Fruit fly (Drosophila melanogaster) whole organism, pupa: ENCODE measurements around the gene Mekk1.

ENCODE experiments used
- CG10348 ChIP-seq: fragments of 200-800 bp; sonication (Bioruptor generic); IDR thresholded peaks from 2 replicates; pipeline ENCODE4 v1.3.6; 2022; ENCODE audit warnings: missing biosample characterization, missing genetic modification characterization
- CG12605 ChIP-seq: fragments of 200-800 bp; sonication (Bioruptor generic); IDR thresholded peaks from 2 replicates; pipeline ENCODE4 v1.3.6; 2022; ENCODE audit warnings: missing biosample characterization, missing genetic modification characterization
- CG13204 ChIP-seq: fragments of 200-800 bp; sonication (Bioruptor generic); optimal IDR thresholded peaks from 2 replicates; lab custom pipeline; 2018; ENCODE audit warnings: missing biosample characterization, mild to moderate bottlenecking, missing genetic modification characterization, moderate library complexity
- CG14655 ChIP-seq: fragments of 200-800 bp; sonication (Bioruptor generic); optimal IDR thresholded peaks from 3 replicates; lab custom pipeline; 2017; ENCODE audit warnings: mild to moderate bottlenecking, missing biosample characterization, missing genetic modification reagents, missing genetic modification characterization
- CG15710 ChIP-seq: fragments of 200-800 bp; sonication (Bioruptor generic); optimal IDR thresholded peaks from 2 replicates; lab custom pipeline; 2018; ENCODE audit warnings: missing biosample characterization, mild to moderate bottlenecking, missing genetic modification characterization, moderate library complexity
- CG17806 ChIP-seq: fragments of 200-800 bp; sonication (Bioruptor generic); optimal IDR thresholded peaks from 2 replicates; lab custom pipeline; 2018; ENCODE audit warnings: missing biosample characterization, mild to moderate bottlenecking, missing genetic modification characterization, moderate library complexity
- CG32121 ChIP-seq: fragments of 200-800 bp; sonication (Bioruptor generic); IDR thresholded peaks from 2 replicates; pipeline ENCODE4 v1.3.6; 2022; ENCODE audit warnings: missing biosample characterization, missing genetic modification characterization
- CG34367 ChIP-seq: fragments of 200-800 bp; sonication (Bioruptor generic); optimal IDR thresholded peaks from 2 replicates; lab custom pipeline; 2018; ENCODE audit warnings: missing biosample characterization, mild to moderate bottlenecking, missing genetic modification characterization
- CG4496 ChIP-seq: fragments of 200-800 bp; sonication (Bioruptor generic); IDR thresholded peaks from 3 replicates; pipeline ENCODE4 v1.3.6; 2022; ENCODE audit warnings: missing biosample characterization, missing genetic modification characterization
- CG8159 ChIP-seq: fragments of 200-800 bp; sonication (Bioruptor generic); optimal IDR thresholded peaks from 3 replicates; lab custom pipeline; 2018; ENCODE audit warnings: missing biosample characterization, mild to moderate bottlenecking, missing genetic modification characterization, moderate library complexity
- CG8301 ChIP-seq: fragments of 200-800 bp; sonication (Bioruptor generic); optimal IDR thresholded peaks from 2 replicates; lab custom pipeline; 2018; ENCODE audit warnings: missing biosample characterization, mild to moderate bottlenecking, missing genetic modification characterization
- CG9948 ChIP-seq: fragments of 200-800 bp; sonication (Bioruptor generic); optimal IDR thresholded peaks from 2 replicates; lab custom pipeline; 2018; ENCODE audit warnings: missing biosample characterization, mild to moderate bottlenecking, missing genetic modification characterization, moderate library complexity
- D1 ChIP-seq: fragments of 200-800 bp; sonication (Bioruptor generic); optimal IDR thresholded peaks from 2 replicates; lab custom pipeline; 2018; ENCODE audit warnings: missing biosample characterization, mild to moderate bottlenecking, missing genetic modification characterization, moderate library complexity
- EcR ChIP-seq: fragments of 200-800 bp; sonication (Bioruptor generic); optimal IDR thresholded peaks from 3 replicates; lab custom pipeline; 2019; ENCODE audit warnings: missing biosample characterization, missing genetic modification characterization, mild to moderate bottlenecking, moderate library complexity, missing genetic modification reagents
- Ets98B ChIP-seq: fragments of 200-800 bp; sonication (Bioruptor generic); IDR thresholded peaks from 2 replicates; pipeline ENCODE4 v1.3.6; 2022; ENCODE audit warnings: missing biosample characterization, missing genetic modification characterization
- Pif1A ChIP-seq: fragments of 200-800 bp; sonication (Bioruptor generic); optimal IDR thresholded peaks from 3 replicates; lab custom pipeline; 2016; ENCODE audit warnings: missing biosample characterization, missing genetic modification characterization
- Pif1B ChIP-seq: fragments of 200-800 bp; sonication (Bioruptor generic); optimal IDR thresholded peaks from 3 replicates; lab custom pipeline; 2016; ENCODE audit warnings: missing biosample characterization, missing genetic modification characterization
- Snoo ChIP-seq: fragments of 200-800 bp; sonication (Bioruptor generic); optimal IDR thresholded peaks from 3 replicates; lab custom pipeline; 2017; ENCODE audit warnings: missing biosample characterization, mild to moderate bottlenecking, missing genetic modification characterization, inconsistent platforms
- fd96Ca ChIP-seq: fragments of 200-800 bp; sonication (Bioruptor generic); IDR thresholded peaks from 3 replicates; pipeline ENCODE4 v1.3.6; 2022; ENCODE audit warnings: missing biosample characterization, missing genetic modification characterization
- gl ChIP-seq: fragments of 200-800 bp; sonication (Bioruptor generic); optimal IDR thresholded peaks from 2 replicates; lab custom pipeline; 2018; ENCODE audit warnings: missing biosample characterization, mild to moderate bottlenecking, missing genetic modification characterization
- rn ChIP-seq: fragments of 200-800 bp; sonication (Bioruptor generic); IDR thresholded peaks from 2 replicates; pipeline ENCODE4 v1.3.6; 2022; ENCODE audit warnings: missing biosample characterization, missing genetic modification characterization

Mekk1 gene

DNA sequence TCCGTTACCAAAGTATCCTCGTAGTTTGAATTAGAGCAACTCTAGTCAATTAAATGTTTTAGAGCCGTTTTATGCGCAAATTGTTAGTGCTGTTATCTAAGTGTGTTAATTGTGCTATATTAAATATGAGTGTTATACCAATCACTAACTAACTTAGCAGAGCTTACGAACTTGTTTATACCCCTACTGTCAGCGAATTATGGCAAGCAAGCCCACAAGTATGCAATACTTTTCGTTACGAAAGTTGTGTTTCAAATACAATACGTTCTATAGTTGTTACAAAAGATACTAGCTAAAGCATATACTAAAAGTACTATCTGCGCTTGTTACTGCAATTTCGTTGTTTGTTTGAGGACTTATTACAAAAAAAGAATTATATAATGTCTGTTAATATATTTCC lies 12.2 kb downstream of the Mekk1 start:
- TF ChIP-seq D1 (tag; lab: Kevin White, UChicago) = no peak
- no peak for TF ChIP-seq Ets98B (GFP tag; lab: Robert Waterston, UW)
- no peak for TF ChIP-seq CG32121 (GFP tag; lab: Robert Waterston, UW)

DNA sequence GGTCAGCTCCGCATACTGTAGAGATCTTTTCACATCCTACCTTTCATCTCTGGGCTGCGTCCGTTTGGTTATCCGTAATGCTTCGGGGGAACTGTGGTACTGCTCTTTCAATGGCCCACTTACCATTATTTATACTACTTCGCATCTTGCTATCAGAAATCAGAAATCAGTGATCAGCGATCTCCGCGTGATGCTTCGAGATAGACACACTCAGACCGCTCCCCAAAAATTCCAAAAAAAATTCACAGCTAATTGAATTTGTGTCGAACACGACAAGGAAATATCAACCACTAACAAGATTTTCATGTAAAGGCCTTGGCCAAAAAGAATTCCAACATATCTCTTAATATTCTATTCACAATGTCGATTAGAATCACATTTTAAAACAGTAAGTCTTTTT lies 15.0 kb downstream of the Mekk1 start, which contains the start of gene CG7715:
TSS of gene CG7715 (minus strand) at position 101 of the 400 bp plus-strand sequence.
- no peak for TF ChIP-seq Pif1A (GFP tag; lab: Kevin White, UChicago)

DNA sequence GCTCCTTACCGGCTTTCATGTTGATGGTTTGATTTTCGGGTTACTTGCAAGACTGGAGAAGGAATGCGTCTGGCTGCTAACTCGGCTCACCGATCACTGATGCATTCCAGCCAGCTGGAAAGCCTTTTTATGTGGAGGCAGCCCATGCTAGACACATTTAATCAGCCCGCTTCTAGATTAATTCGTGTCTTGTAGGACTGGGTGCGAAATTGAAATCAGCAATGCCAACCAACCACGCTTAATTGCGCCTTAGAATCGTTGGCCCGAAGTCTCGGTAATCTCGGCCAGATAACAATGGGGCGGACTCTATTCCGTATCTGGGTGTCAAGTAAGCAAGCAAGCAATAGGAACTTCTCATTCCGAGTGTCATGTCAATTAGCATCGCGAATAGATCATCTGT lies 17.1 kb downstream of the Mekk1 start, which contains the start of gene CG7714:
TSS of gene CG7714 (minus strand) at position 101 of the 400 bp plus-strand sequence.
- TF ChIP-seq CG4496 (GFP tag; lab: Robert Waterston, UW) (no peak), CG8159 (no peak), rn (no peak), CG34367 (tag; lab: Kevin White, UChicago) (no peak), CG17806 (no peak), CG32121 (GFP tag; lab: Robert Waterston, UW) (no peak), EcR (GFP tag; lab: Kevin White, UChicago) (no peak), gl (tag; lab: Kevin White, UChicago) (no peak), Pif1A (GFP tag; lab: Kevin White, UChicago) (no peak), CG9948 (tag; lab: Kevin White, UChicago) (no peak), CG10348 (no peak), CG15710 (tag; lab: Kevin White, UChicago) (no peak), fd96Ca (GFP tag; lab: Robert Waterston, UW) (no peak), CG13204 (GFP tag; lab: Kevin White, UChicago) (no peak), D1 (tag; lab: Kevin White, UChicago) (no peak), Snoo (tag; lab: Kevin White, UChicago) (no peak), CG8301 (tag; lab: Kevin White, UChicago) (no peak), Pif1B (GFP tag; lab: Kevin White, UChicago) (no peak), Ets98B (GFP tag; lab: Robert Waterston, UW) (no peak), CG12605 (no peak)

DNA sequence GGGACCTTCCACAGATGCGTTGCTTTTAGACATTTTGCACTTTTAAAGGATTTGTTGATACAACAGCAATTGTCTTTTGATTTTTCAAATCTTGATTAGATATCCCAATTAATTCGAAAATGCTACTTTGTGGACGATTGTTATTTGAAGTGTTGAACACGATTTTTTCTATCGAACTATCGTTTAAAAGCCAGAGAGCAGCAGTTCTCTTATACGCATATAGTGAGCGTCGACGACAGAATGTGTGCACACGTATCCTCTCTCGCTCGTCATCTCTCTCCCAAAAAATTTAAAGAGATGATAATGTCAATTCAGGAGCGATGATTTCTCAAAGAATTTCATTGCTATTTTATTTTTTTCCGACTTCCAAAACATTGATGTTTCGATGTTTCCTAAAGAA lies 20.9 kb downstream of the Mekk1 start, which contains the start of gene CG34283:
TSS of gene CG34283 (minus strand) at position 101 of the 400 bp plus-strand sequence.
- no peak for TF ChIP-seq CG32121 (GFP tag; lab: Robert Waterston, UW)
- no peak for TF ChIP-seq CG4496 (GFP tag; lab: Robert Waterston, UW)
- TF ChIP-seq Pif1B (GFP tag; lab: Kevin White, UChicago) = no peak
- no peak for TF ChIP-seq CG8159
- no peak for TF ChIP-seq CG13204 (GFP tag; lab: Kevin White, UChicago)

DNA sequence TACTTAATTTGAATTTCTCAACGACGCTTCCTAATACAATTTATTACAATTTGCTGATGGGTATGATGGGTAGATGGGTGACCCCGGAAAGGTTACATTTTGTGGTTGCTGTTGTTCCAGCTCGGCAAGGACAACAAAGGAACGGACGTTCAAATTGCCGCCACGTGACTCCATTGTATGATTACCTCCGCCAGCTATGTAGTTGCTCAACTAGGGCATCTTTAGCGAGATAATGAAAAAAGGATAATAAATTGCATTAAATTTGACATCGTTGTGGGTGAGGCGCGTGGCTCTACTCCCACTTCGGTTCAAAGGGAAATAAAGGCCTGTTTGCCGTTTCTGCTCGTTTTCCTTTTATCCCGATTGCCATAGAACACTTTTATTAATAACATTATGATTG lies 22.0 kb downstream of the Mekk1 start:
- TF ChIP-seq rn (no peak), Pif1B (GFP tag; lab: Kevin White, UChicago) (no peak), CG15710 (tag; lab: Kevin White, UChicago) (no peak), CG8159 (no peak), CG34367 (tag; lab: Kevin White, UChicago) (no peak), CG12605 (no peak), CG8301 (tag; lab: Kevin White, UChicago) (no peak), CG9948 (tag; lab: Kevin White, UChicago) (no peak), CG32121 (GFP tag; lab: Robert Waterston, UW) (no peak), Snoo (tag; lab: Kevin White, UChicago) (no peak), Pif1A (GFP tag; lab: Kevin White, UChicago) (no peak)

DNA sequence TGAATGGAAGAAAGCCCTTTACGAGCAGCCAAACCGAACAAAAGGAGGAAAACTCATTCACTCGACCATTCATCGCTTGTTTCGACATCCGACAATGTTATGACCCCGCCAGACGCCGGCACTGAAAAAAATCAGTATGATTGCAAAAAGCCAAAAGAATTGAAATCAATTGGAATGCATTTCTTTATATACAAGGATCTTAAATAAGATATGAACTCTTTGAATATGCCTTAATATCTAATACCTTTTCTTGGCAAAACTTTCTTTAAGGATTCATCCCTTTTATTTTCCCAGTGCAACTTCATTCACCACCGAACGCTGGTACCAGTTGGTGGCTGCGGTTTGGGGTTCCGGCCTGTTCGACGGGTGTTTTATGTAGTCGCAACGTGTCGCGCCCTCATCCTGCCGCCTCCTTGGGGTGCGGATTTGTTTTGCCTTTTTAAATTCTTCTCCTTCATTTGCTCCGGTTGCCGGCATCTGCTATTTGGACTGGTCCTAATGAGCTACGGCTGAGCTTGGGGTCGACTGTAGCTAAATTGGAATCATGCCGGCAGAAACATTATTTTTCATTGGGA lies 23.5 kb downstream of the Mekk1 start:
- TF ChIP-seq CG10348 (no peak), CG32121 (GFP tag; lab: Robert Waterston, UW) (no peak), Pif1A (GFP tag; lab: Kevin White, UChicago) (peak; percentile 53), Pif1B (GFP tag; lab: Kevin White, UChicago) (peak; percentile 43), CG34367 (tag; lab: Kevin White, UChicago) (peak; percentile 37), CG14655 (GFP tag; lab: Kevin White, UChicago) (peak; percentile 42), Snoo (tag; lab: Kevin White, UChicago) (no peak), gl (tag; lab: Kevin White, UChicago) (peak; percentile 41), D1 (tag; lab: Kevin White, UChicago) (no peak), CG8159 (peak; percentile 79), CG8301 (tag; lab: Kevin White, UChicago) (no peak), rn (no peak), CG13204 (GFP tag; lab: Kevin White, UChicago) (peak; percentile 9), fd96Ca (GFP tag; lab: Robert Waterston, UW) (no peak; the same call in 2 of the 3 replicates), CG17806 (no peak), CG15710 (tag; lab: Kevin White, UChicago) (peak; percentile 73), Ets98B (GFP tag; lab: Robert Waterston, UW) (no peak), CG9948 (tag; lab: Kevin White, UChicago) (no peak), CG4496 (GFP tag; lab: Robert Waterston, UW) (no peak), CG12605 (no peak; the same call in 1 of the 2 replicates), EcR (GFP tag; lab: Kevin White, UChicago) (no peak)
